Fruit fly (Drosophila melanogaster) whole organism, embryonic: ENCODE measurements around the gene CG3655.
A peak's percentile ranks its signal among the peaks of the same experiment; 100 is the strongest.

Experiments used
- Ada2b ChIP-seq: fragments of 200-800 bp; sonication (Bioruptor generic); IDR thresholded peaks from 2 replicates; pipeline ENCODE4 v1.3.6; 2022; ENCODE audit warnings: missing biosample characterization, missing genetic modification characterization
- Awh ChIP-seq: fragments of 200-800 bp; sonication (Bioruptor generic); IDR thresholded peaks from 2 replicates; pipeline ENCODE4, ENCODE4 v1.3.6; 2022; ENCODE audit warnings: missing biosample characterization, missing genetic modification characterization
- CG10267 ChIP-seq: fragments of 200-800 bp; sonication (Bioruptor generic); optimal IDR thresholded peaks from 2 replicates; lab custom pipeline; 2018; ENCODE audit warnings: missing biosample characterization, mild to moderate bottlenecking, missing genetic modification characterization, moderate library complexity
- CG11504 ChIP-seq: fragments of 200-800 bp; sonication (Bioruptor generic); optimal IDR thresholded peaks from 3 replicates; lab custom pipeline; 2019; ENCODE audit warnings: missing biosample characterization, mild to moderate bottlenecking, missing genetic modification characterization, moderate library complexity
- CG12155 ChIP-seq: fragments of 200-800 bp; sonication (Bioruptor generic); optimal IDR thresholded peaks from 3 replicates; lab custom pipeline; 2016; ENCODE audit warnings: missing biosample characterization, missing genetic modification characterization
- CG13624 ChIP-seq: fragments of 200-800 bp; sonication (Bioruptor generic); optimal IDR thresholded peaks from 2 replicates; lab custom pipeline; 2016; ENCODE audit warnings: missing biosample characterization, missing genetic modification characterization
- CG14050 ChIP-seq: fragments of 200-800 bp; sonication (Bioruptor generic); IDR thresholded peaks from 3 replicates; pipeline ENCODE4 v1.3.6; 2022; ENCODE audit warnings: missing biosample characterization, missing genetic modification characterization
- CG15479 ChIP-seq: fragments of 200-800 bp; sonication (Bioruptor generic); optimal IDR thresholded peaks from 3 replicates; lab custom pipeline; 2019; ENCODE audit warnings: missing biosample characterization, mild to moderate bottlenecking, missing genetic modification characterization, moderate library complexity
- CG1603 ChIP-seq: fragments of 200-800 bp; sonication (Bioruptor generic); optimal IDR thresholded peaks from 2 replicates; lab custom pipeline; 2019; ENCODE audit warnings: missing biosample characterization, mild to moderate bottlenecking, missing genetic modification characterization, moderate library complexity
- CG17359 ChIP-seq: fragments of 200-800 bp; sonication (Bioruptor generic); optimal IDR thresholded peaks from 3 replicates; lab custom pipeline; 2018; ENCODE audit warnings: missing biosample characterization, mild to moderate bottlenecking, missing genetic modification characterization, moderate library complexity
- CG18599 ChIP-seq: fragments of 200-800 bp; sonication (Bioruptor generic); optimal IDR thresholded peaks from 3 replicates; lab custom pipeline; 2017; ENCODE audit warnings: missing biosample characterization, missing genetic modification characterization, mild to moderate bottlenecking, moderate library complexity, missing genetic modification reagents
- CG31224 ChIP-seq: fragments of 200-800 bp; sonication (Bioruptor generic); IDR thresholded peaks from 2 replicates; pipeline ENCODE4 v1.3.6; 2022; ENCODE audit warnings: missing biosample characterization, missing genetic modification characterization
- CG34224 ChIP-seq: fragments of 200-800 bp; sonication (Bioruptor generic); IDR thresholded peaks from 3 replicates; pipeline ENCODE4 v1.3.6; 2022; ENCODE audit warnings: missing biosample characterization, missing genetic modification characterization; ENCODE audit not compliant: partially characterized antibody
- CG4404 ChIP-seq: fragments of 200-800 bp; sonication (Bioruptor generic); IDR thresholded peaks from 2 replicates; pipeline ENCODE4 v1.3.6; 2022; ENCODE audit warnings: missing biosample characterization, missing genetic modification characterization
- CG6175 ChIP-seq: fragments of 200-800 bp; sonication (Bioruptor generic); IDR thresholded peaks from 3 replicates; pipeline ENCODE4 v1.3.6; 2022; ENCODE audit warnings: missing biosample characterization, missing genetic modification characterization
- CG8281 ChIP-seq: fragments of 200-800 bp; sonication (Bioruptor generic); optimal IDR thresholded peaks from 2 replicates; lab custom pipeline; 2018; ENCODE audit warnings: missing biosample characterization, mild to moderate bottlenecking, missing genetic modification characterization, moderate library complexity
- CG9727 ChIP-seq: fragments of 200-800 bp; sonication (Bioruptor generic); optimal IDR thresholded peaks from 3 replicates; lab custom pipeline; 2017; ENCODE audit warnings: missing biosample characterization, mild to moderate bottlenecking, missing genetic modification characterization
- Fer3 ChIP-seq: fragments of 200-800 bp; sonication (Bioruptor generic); optimal IDR thresholded peaks from 2 replicates; lab custom pipeline; 2018; ENCODE audit warnings: missing biosample characterization, mild to moderate bottlenecking, missing genetic modification characterization, moderate library complexity
- Hmr ChIP-seq: fragments of 200-800 bp; sonication (Bioruptor generic); optimal IDR thresholded peaks from 3 replicates; lab custom pipeline; 2017; ENCODE audit warnings: mild to moderate bottlenecking, missing biosample characterization, missing genetic modification reagents, missing genetic modification characterization
- Hr51 ChIP-seq, 2 experiments: fragments of 200-800 bp; sonication (Bioruptor generic); optimal IDR thresholded peaks; 2 replicates in 1 of 2; 3 replicates in 1 of 2; lab custom pipeline; 2016 to 2018; ENCODE audit warnings: missing biosample characterization in 2 of 2, missing genetic modification characterization in 2 of 2, mild to moderate bottlenecking in 1 of 2, moderate library complexity in 1 of 2
- Lim3 ChIP-seq: fragments of 200-800 bp; sonication (Bioruptor generic); IDR thresholded peaks from 2 replicates; pipeline ENCODE4 v1.3.6; 2022; ENCODE audit warnings: missing biosample characterization, missing genetic modification characterization
- MBD-R2 ChIP-seq: fragments of 200-800 bp; sonication (Bioruptor generic); IDR thresholded peaks from 2 replicates; pipeline ENCODE4 v1.3.6; 2022; ENCODE audit warnings: missing biosample characterization, missing genetic modification characterization
- Med ChIP-seq: fragments of 200-800 bp; sonication (Bioruptor generic); peaks from one replicate; lab custom pipeline; 2016; ENCODE audit warnings: missing biosample characterization, missing genetic modification characterization, mild to moderate bottlenecking, inconsistent platforms, moderate library complexity
- Mes4 ChIP-seq: fragments of 200-800 bp; sonication (Bioruptor generic); optimal IDR thresholded peaks from 2 replicates; lab custom pipeline; 2016; ENCODE audit warnings: missing biosample characterization, missing genetic modification characterization
- Scr ChIP-seq: fragments of 200-800 bp; sonication (Bioruptor generic); IDR thresholded peaks from 2 replicates; pipeline ENCODE4 v1.3.6; 2022; ENCODE audit warnings: missing biosample characterization, missing genetic modification characterization; ENCODE audit not compliant: partially characterized antibody
- Usf ChIP-seq: fragments of 200-800 bp; sonication (Bioruptor generic); optimal IDR thresholded peaks from 2 replicates; lab custom pipeline; 2017; ENCODE audit warnings: missing genotype, missing biosample characterization, missing genetic modification characterization
- chinmo ChIP-seq: fragments of 200-800 bp; sonication (Bioruptor generic); IDR thresholded peaks from 4 replicates; pipeline ENCODE4 v1.3.6; 2022; ENCODE audit warnings: missing biosample characterization, missing genetic modification characterization; ENCODE audit not compliant: partially characterized antibody
- dan ChIP-seq: fragments of 200-800 bp; sonication (Bioruptor generic); IDR thresholded peaks from 2 replicates; pipeline ENCODE4 v1.3.6; 2022; ENCODE audit warnings: missing biosample characterization, missing genetic modification characterization
- dimm ChIP-seq: fragments of 200-800 bp; sonication (Bioruptor generic); IDR thresholded peaks from 2 replicates; pipeline ENCODE4 v1.3.6; 2022; ENCODE audit warnings: missing biosample characterization, missing genetic modification characterization
- hth ChIP-seq: fragments of >200 bp; optimal IDR thresholded peaks from 2 replicates; lab custom pipeline; 2017; ENCODE audit warnings: inconsistent platforms
- knrl ChIP-seq: fragments of 200-800 bp; sonication (Bioruptor generic); IDR thresholded peaks from 3 replicates; pipeline ENCODE4 v1.3.6; 2022; ENCODE audit warnings: missing biosample characterization, missing genetic modification characterization; ENCODE audit not compliant: partially characterized antibody
- p53 ChIP-seq: fragments of 200-800 bp; sonication (Bioruptor generic); optimal IDR thresholded peaks from 2 replicates; lab custom pipeline; 2016; ENCODE audit warnings: missing biosample characterization, missing genetic modification characterization
- pan ChIP-seq, 4 experiments: fragments of >200 bp in 3 of 4; fragments of 200-800 bp in 1 of 4; sonication (Bioruptor generic) in 1 of 4; optimal IDR thresholded peaks in 3 of 4; IDR thresholded peaks in 1 of 4; 2 replicates each; pipeline versions ENCODE4 v1.3.6 to Lab custom; 2017 to 2022; ENCODE audit warnings: missing biosample characterization in 2 of 4, missing genetic modification characterization in 2 of 4, mixed read lengths in 1 of 4
- pita ChIP-seq: fragments of 200-800 bp; sonication (Bioruptor generic); optimal IDR thresholded peaks from 2 replicates; lab custom pipeline; 2017; ENCODE audit warnings: missing biosample characterization, mild to moderate bottlenecking, missing genetic modification characterization
- pros ChIP-seq: fragments of 200-800 bp; sonication (Bioruptor generic); optimal IDR thresholded peaks from 3 replicates; lab custom pipeline; 2019; ENCODE audit warnings: missing biosample characterization, mild to moderate bottlenecking, missing genetic modification characterization, moderate library complexity
- pum ChIP-seq: fragments of 200-800 bp; sonication (Bioruptor generic); optimal IDR thresholded peaks from 2 replicates; lab custom pipeline; 2016; ENCODE audit warnings: missing biosample characterization, missing genetic modification characterization
- ro ChIP-seq: fragments of 200-800 bp; sonication (Bioruptor generic); IDR thresholded peaks from 2 replicates; pipeline ENCODE4 v1.3.6; 2022; ENCODE audit warnings: missing biosample characterization, missing genetic modification characterization
- sens ChIP-seq: fragments of 200-800 bp; sonication (Bioruptor generic); peaks from one replicate; lab custom pipeline; 2016; ENCODE audit warnings: missing biosample characterization, missing genetic modification characterization
- slbo ChIP-seq: fragments of 200-800 bp; sonication (Bioruptor generic); IDR thresholded peaks from 2 replicates; pipeline ENCODE4 v1.3.6; 2022; ENCODE audit warnings: missing biosample characterization, missing genetic modification characterization
- vvl ChIP-seq: fragments of 200-800 bp; sonication (Bioruptor generic); IDR thresholded peaks from 2 replicates; pipeline ENCODE4 v1.3.6; 2022; ENCODE audit warnings: missing biosample characterization, missing genetic modification characterization

Gene CG3655

DNA sequence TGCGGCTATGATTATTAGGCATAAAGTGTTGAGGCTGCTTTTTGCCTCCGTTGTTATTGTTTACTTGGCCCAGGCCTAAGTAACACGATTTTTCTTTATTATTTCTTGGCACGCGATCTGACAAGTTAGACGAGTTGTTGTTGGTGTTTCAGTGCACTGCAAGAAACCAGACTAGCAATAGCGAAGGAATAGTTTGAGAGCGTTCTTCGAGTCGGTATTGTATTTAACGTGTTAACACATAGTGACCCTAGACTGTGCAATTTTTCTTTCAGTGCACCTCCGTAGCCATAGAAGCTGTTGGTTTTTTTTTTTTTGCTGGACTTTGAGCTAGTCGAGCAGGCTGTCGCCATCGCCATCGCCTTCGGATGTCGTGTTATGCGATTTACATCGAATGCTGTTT, 15.5 kb downstream of the CG3655 start (continued):
- TF ChIP-seq dan (GFP tag; lab: Robert Waterston, UW) (no peak), CG15479 (GFP tag; lab: Kevin White, UChicago) (no peak), Scr (no peak), vvl (GFP tag; lab: Robert Waterston, UW) (peak; percentile 37), pan (optimal IDR thresholded peaks at IDR 0.05; lab: Kevin White, UChicago) (no peak), pan (GFP tag; optimal IDR thresholded peaks at IDR 0.05 in 1 of 2, IDR thresholded peaks at IDR 0.05 in 1 of 2) (no peak), CG6175 (no peak), CG13624 (GFP tag; lab: Kevin White, UChicago) (no peak), CG9727 (GFP tag; lab: Kevin White, UChicago) (no peak), MBD-R2 (no peak), dimm (no peak), CG10267 (tag; lab: Kevin White, UChicago) (no peak), Hr51 (GFP tag; optimal IDR thresholded peaks at IDR 0.05; lab: Kevin White, UChicago) (no peak), pum (GFP tag; lab: Kevin White, UChicago) (peak; percentile 18), slbo (GFP tag; lab: Robert Waterston, UW) (peak; percentile 41; the same call in 1 of the 2 replicates), knrl (GFP tag; lab: Robert Waterston, UW) (no peak), chinmo (GFP tag; lab: Robert Waterston, UW) (no peak), Usf (no peak), CG17359 (tag; lab: Kevin White, UChicago) (peak; percentile 31), CG12155 (GFP tag; lab: Kevin White, UChicago) (no peak), CG18599 (GFP tag; lab: Kevin White, UChicago) (peak; percentile 4), CG1603 (tag; lab: Kevin White, UChicago) (no peak), Ada2b (GFP tag; lab: Robert Waterston, UW) (0 out of 2 replicates have a peak, but pooled peaks have one; percentile 36), ro (no peak), CG4404 (GFP tag; lab: Robert Waterston, UW) (no peak), CG34224 (GFP tag; lab: Robert Waterston, UW) (no peak), CG14050 (GFP tag; lab: Robert Waterston, UW) (no peak), CG11504 (tag; lab: Kevin White, UChicago) (peak; percentile 40)

- TF ChIP-seq CG8281 (tag; lab: Kevin White, UChicago) (peak; percentile 97), Fer3 (tag; lab: Kevin White, UChicago) (no peak), CG4404 (GFP tag; lab: Robert Waterston, UW) (no peak), Med (GFP tag; lab: Kevin White, UChicago) (peak; percentile 47), sens (GFP tag; lab: Kevin White, UChicago) (peak; percentile 21), vvl (GFP tag; lab: Robert Waterston, UW) (no peak)
Observed at dm6 chrX:1110185-1110584, 24.5 kb downstream of the CG3655 start.

DNA sequence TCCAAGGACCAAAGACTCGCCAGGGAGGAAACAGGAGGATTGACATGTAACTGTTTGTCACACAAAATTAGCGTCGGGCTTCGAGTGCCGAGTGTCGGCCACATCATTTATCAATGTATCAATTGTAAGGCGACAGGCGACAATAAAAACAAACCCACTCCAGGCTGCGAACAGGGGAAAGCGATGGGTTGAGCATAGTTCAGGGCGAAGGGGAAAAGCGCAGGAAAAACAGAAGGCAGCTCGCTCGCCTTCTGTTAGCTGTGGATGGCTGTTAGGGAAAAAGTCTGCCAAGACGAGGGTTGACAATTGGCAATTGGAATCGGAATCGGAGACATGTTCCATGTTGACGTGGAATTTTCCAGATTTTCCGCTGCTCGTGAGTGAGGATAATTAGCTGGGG, 25.4 kb downstream of the CG3655 start:
- TF ChIP-seq CG31224: peak; percentile 70
- no peak for TF ChIP-seq Lim3
- no peak for TF ChIP-seq p53 (GFP tag; lab: Kevin White, UChicago)
- TF ChIP-seq Mes4 (GFP tag; lab: Kevin White, UChicago): no peak
- TF ChIP-seq pita (GFP tag; lab: Kevin White, UChicago): no peak
- no peak for TF ChIP-seq Awh
- no peak for TF ChIP-seq Hmr (GFP tag; lab: Kevin White, UChicago)
- TF ChIP-seq pros (GFP tag; lab: Kevin White, UChicago): peak; percentile 75
- TF ChIP-seq hth (lab: Kevin White, UChicago): no peak
